Fruit fly (Drosophila melanogaster): Measurements from ENCODE around the gene CG11722.

- TF ChIP-seq psq (optimal IDR thresholded peaks at IDR 0.05), result no peak
- TF ChIP-seq EcR (GFP tag; optimal IDR thresholded peaks at IDR 0.05), result no peak
- no peak for TF ChIP-seq usp (GFP tag; optimal IDR thresholded peaks at IDR 0.05)
- no peak for TF ChIP-seq pan (optimal IDR thresholded peaks at IDR 0.05)
- TF ChIP-seq CG8478 (optimal IDR thresholded peaks at IDR 0.05), result no peak
- no peak for TF ChIP-seq Dll (optimal IDR thresholded peaks at IDR 0.05)
Observed at dm6 chr3R:10048842-10049527, 3.6 kb upstream of the CG11722 start, which contains the start of gene ohgt.
